Fruit fly (Drosophila melanogaster): ENCODE data around the gene CG31219.

CG31219 gene

DNA sequence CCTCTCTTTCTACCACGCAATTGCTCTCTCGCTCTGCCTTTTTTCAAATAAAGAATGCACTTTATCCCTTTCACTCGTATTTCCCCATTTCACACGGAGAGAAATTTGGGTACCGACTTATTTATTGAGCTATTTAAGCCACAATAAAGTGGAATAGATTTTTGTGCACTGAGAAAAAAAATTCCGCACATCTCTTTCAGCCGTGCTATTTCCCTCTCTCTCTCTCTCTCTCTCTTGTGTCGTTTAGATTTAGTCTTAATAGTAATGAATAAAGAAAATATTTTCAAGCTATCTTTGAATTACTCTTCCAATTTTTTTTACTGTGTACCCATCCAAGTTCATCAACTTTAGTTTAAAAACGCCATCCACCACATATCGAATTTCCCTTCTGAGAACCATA is 27.2 kb upstream of the CG31219 start (continued):
- TF ChIP-seq CG11294 (GFP tag; IDR thresholded peaks at IDR 0.05) (peak; percentile 53), Eip93F (GFP tag; optimal IDR thresholded peaks at IDR 0.05) (no peak), eg (GFP tag; IDR thresholded peaks at IDR 0.05) (peak; percentile 80), acj6 (GFP tag; optimal IDR thresholded peaks at IDR 0.05) (peak; percentile 81), CG6792 (GFP tag; optimal IDR thresholded peaks at IDR 0.05) (peak; percentile 78), lz (GFP tag; optimal IDR thresholded peaks at IDR 0.05) (peak; percentile 77), Lpt (GFP tag; optimal IDR thresholded peaks at IDR 0.05) (peak; percentile 68), Eip78C (GFP tag) (peak; percentile 94), CG3919 (GFP tag; optimal IDR thresholded peaks at IDR 0.05) (peak; percentile 79), dac (GFP tag; optimal IDR thresholded peaks at IDR 0.05) (peak; percentile 22), esn (GFP tag; optimal IDR thresholded peaks at IDR 0.05) (peak; percentile 82), CG6276 (GFP tag; optimal IDR thresholded peaks at IDR 0.05) (peak; percentile 46), CG7368 (GFP tag; optimal IDR thresholded peaks at IDR 0.05) (peak; percentile 25), Hr39 (GFP tag; optimal IDR thresholded peaks at IDR 0.05) (peak; percentile 80), OdsH (GFP tag; optimal IDR thresholded peaks at IDR 0.05) (peak; percentile 79), CG34406 (GFP tag; optimal IDR thresholded peaks at IDR 0.05) (peak; percentile 76), CG6808 (GFP tag; optimal IDR thresholded peaks at IDR 0.05) (peak; percentile 40), Smox (GFP tag; optimal IDR thresholded peaks at IDR 0.05) (peak; percentile 76), fd59A (GFP tag; optimal IDR thresholded peaks at IDR 0.05) (peak; percentile 43), Blimp-1 (GFP tag; optimal IDR thresholded peaks at IDR 0.05) (peak; percentile 28), Hr38 (GFP tag; optimal IDR thresholded peaks at IDR 0.05) (no peak), Sox102F (GFP tag; optimal IDR thresholded peaks at IDR 0.05) (peak; percentile 64), Gug (GFP tag; IDR thresholded peaks at IDR 0.05) (peak; percentile 42), spab (GFP tag; optimal IDR thresholded peaks at IDR 0.05) (peak; percentile 32), dsx (GFP tag; optimal IDR thresholded peaks at IDR 0.05; ENCODE audit: poor library complexity, severe bottlenecking) (no peak), CG3032 (tag; optimal IDR thresholded peaks at IDR 0.05) (peak; percentile 54), fd85E (GFP tag; optimal IDR thresholded peaks at IDR 0.05) (no peak), Met (GFP tag; optimal IDR thresholded peaks at IDR 0.05) (peak; percentile 81), Ets96B (tag; optimal IDR thresholded peaks at IDR 0.05) (no peak), ss (GFP tag; optimal IDR thresholded peaks at IDR 0.05) (peak in 1 of 2 experiments; percentile 50), CG6163 (GFP tag; IDR thresholded peaks at IDR 0.05) (peak; percentile 72), Eip75B (GFP tag; optimal IDR thresholded peaks at IDR 0.05) (peak; percentile 83), CG1621 (tag; optimal IDR thresholded peaks at IDR 0.05) (peak; percentile 24), vri (GFP tag; optimal IDR thresholded peaks at IDR 0.05) (no peak), salr (GFP tag; optimal IDR thresholded peaks at IDR 0.05) (peak; percentile 29 to 46), CG10669 (GFP tag; optimal IDR thresholded peaks at IDR 0.05) (peak; percentile 65), CG9139 (GFP tag; optimal IDR thresholded peaks at IDR 0.05) (peak; percentile 37), Hr4 (GFP tag; optimal IDR thresholded peaks at IDR 0.05) (peak; percentile 74)

DNA sequence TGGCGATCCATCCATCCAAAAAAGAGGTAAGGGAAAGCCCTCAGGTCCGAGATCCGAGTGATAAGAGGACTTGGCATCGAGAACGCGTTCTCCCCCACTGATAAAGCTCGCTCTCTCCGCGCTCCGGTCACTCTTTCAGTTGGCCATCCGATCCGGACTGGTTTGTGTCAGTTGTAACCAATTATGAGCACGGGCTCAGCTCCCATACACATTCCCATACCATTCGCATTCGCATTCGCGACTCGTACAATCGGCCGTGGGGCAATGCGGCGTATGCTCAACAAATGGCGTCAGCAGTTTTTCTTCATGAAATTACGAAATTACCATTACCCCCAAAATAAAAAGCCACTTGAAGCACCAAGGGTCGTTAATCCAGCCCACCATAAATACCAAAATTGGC is 26.3 kb upstream of the CG31219 start:
- TF ChIP-seq CG31627 (GFP tag; optimal IDR thresholded peaks at IDR 0.05) (no peak), CG10631 (GFP tag; optimal IDR thresholded peaks at IDR 0.05) (no peak), Hr4 (GFP tag; optimal IDR thresholded peaks at IDR 0.05) (no peak), vri (GFP tag; optimal IDR thresholded peaks at IDR 0.05) (no peak), Eip93F (GFP tag; optimal IDR thresholded peaks at IDR 0.05) (no peak), CG8319 (GFP tag; optimal IDR thresholded peaks at IDR 0.05) (no peak), pdm3 (GFP tag; optimal IDR thresholded peaks at IDR 0.05) (no peak), Ets21C (GFP tag; optimal IDR thresholded peaks at IDR 0.05) (no peak), dac (GFP tag; optimal IDR thresholded peaks at IDR 0.05) (no peak), Eip78C (GFP tag) (no peak), CG1621 (tag; optimal IDR thresholded peaks at IDR 0.05) (peak; percentile 63), fkh (GFP tag; optimal IDR thresholded peaks at IDR 0.05) (no peak), CG3919 (GFP tag; optimal IDR thresholded peaks at IDR 0.05) (no peak), spab (GFP tag; optimal IDR thresholded peaks at IDR 0.05) (no peak), dsx (GFP tag; optimal IDR thresholded peaks at IDR 0.05; ENCODE audit: poor library complexity, severe bottlenecking) (no peak), fd59A (GFP tag; optimal IDR thresholded peaks at IDR 0.05) (no peak), CG32006 (GFP tag; optimal IDR thresholded peaks at IDR 0.05) (no peak), Blimp-1 (GFP tag; optimal IDR thresholded peaks at IDR 0.05) (no peak), svp (GFP tag) (peak; percentile 56), CG3032 (tag; optimal IDR thresholded peaks at IDR 0.05) (no peak), CG9139 (GFP tag; optimal IDR thresholded peaks at IDR 0.05) (peak; percentile 2), Sox102F (GFP tag; optimal IDR thresholded peaks at IDR 0.05) (no peak), CG6163 (GFP tag; IDR thresholded peaks at IDR 0.05) (peak; percentile 10; the same call in 1 of the 3 replicates), Lpt (GFP tag; optimal IDR thresholded peaks at IDR 0.05) (no peak), Hr39 (GFP tag; optimal IDR thresholded peaks at IDR 0.05) (no peak), esn (GFP tag; optimal IDR thresholded peaks at IDR 0.05) (no peak)
